Fruit fly (Drosophila melanogaster) whole organism, embryonic: Measurements from ENCODE around the gene Alp13.

Experiments
- Awh ChIP-seq: fragments of 200-800 bp; sonication (Bioruptor generic); IDR thresholded peaks from 2 replicates; pipeline ENCODE4, ENCODE4 v1.3.6; 2022; ENCODE audit warnings: missing biosample characterization, missing genetic modification characterization
- CG12391 ChIP-seq: fragments of 200-800 bp; sonication (Bioruptor generic); optimal IDR thresholded peaks from 3 replicates; lab custom pipeline; 2018; ENCODE audit warnings: missing biosample characterization, mild to moderate bottlenecking, missing genetic modification characterization, moderate library complexity
- CG13287 ChIP-seq: fragments of 200-800 bp; sonication (Bioruptor generic); IDR thresholded peaks from 2 replicates; pipeline ENCODE4 v1.3.6; 2022; ENCODE audit warnings: missing biosample characterization, missing genetic modification characterization; ENCODE audit not compliant: partially characterized antibody
- CG17568 ChIP-seq: fragments of 200-800 bp; sonication (Bioruptor generic); optimal IDR thresholded peaks from 2 replicates; lab custom pipeline; 2018; ENCODE audit warnings: missing biosample characterization, mild to moderate bottlenecking, missing genetic modification characterization, moderate library complexity
- CG17612 ChIP-seq: fragments of 200-800 bp; sonication (Bioruptor generic); IDR thresholded peaks from 2 replicates; pipeline ENCODE4 v1.3.6; 2022; ENCODE audit warnings: missing biosample characterization, missing genetic modification characterization
- CG2116 ChIP-seq: fragments of 200-800 bp; sonication (Bioruptor generic); optimal IDR thresholded peaks from 3 replicates; lab custom pipeline; 2018; ENCODE audit warnings: missing biosample characterization, mild to moderate bottlenecking, missing genetic modification characterization
- CG30403 ChIP-seq: fragments of 200-800 bp; sonication (Bioruptor generic); optimal IDR thresholded peaks from 3 replicates; lab custom pipeline; 2016; ENCODE audit warnings: missing biosample characterization, missing genetic modification characterization
- CG32532 ChIP-seq: fragments of 200-800 bp; sonication (Bioruptor generic); IDR thresholded peaks from 2 replicates; pipeline ENCODE4 v1.3.6; 2022; ENCODE audit warnings: missing biosample characterization, missing genetic modification characterization
- CG3281 ChIP-seq: fragments of 200-800 bp; sonication (Bioruptor generic); optimal IDR thresholded peaks from 3 replicates; lab custom pipeline; 2017; ENCODE audit warnings: missing biosample characterization, mild to moderate bottlenecking, missing genetic modification characterization
- CG4404 ChIP-seq: fragments of 200-800 bp; sonication (Bioruptor generic); IDR thresholded peaks from 2 replicates; pipeline ENCODE4 v1.3.6; 2022; ENCODE audit warnings: missing biosample characterization, missing genetic modification characterization
- CG4424 ChIP-seq: fragments of 200-800 bp; sonication (Bioruptor generic); optimal IDR thresholded peaks from 3 replicates; lab custom pipeline; 2016; ENCODE audit warnings: missing biosample characterization, missing genetic modification characterization
- CG6813 ChIP-seq: fragments of 200-800 bp; sonication (Bioruptor generic); optimal IDR thresholded peaks from 2 replicates; lab custom pipeline; 2017; ENCODE audit warnings: missing biosample characterization, missing genetic modification characterization, mild to moderate bottlenecking, moderate library complexity, missing genetic modification reagents
- CG7271 ChIP-seq: fragments of 200-800 bp; sonication (Bioruptor generic); optimal IDR thresholded peaks from 2 replicates; lab custom pipeline; 2018; ENCODE audit warnings: missing biosample characterization, mild to moderate bottlenecking, missing genetic modification characterization, moderate library complexity
- CG7556 ChIP-seq: fragments of 200-800 bp; sonication (Bioruptor generic); optimal IDR thresholded peaks from 2 replicates; lab custom pipeline; 2017; ENCODE audit warnings: missing biosample characterization, mild to moderate bottlenecking, missing genetic modification characterization
- CG8089 ChIP-seq: fragments of 200-800 bp; sonication (Bioruptor generic); optimal IDR thresholded peaks from 3 replicates; lab custom pipeline; 2016; ENCODE audit warnings: missing biosample characterization, missing genetic modification characterization
- D19B ChIP-seq: fragments of 200-800 bp; sonication (Bioruptor generic); optimal IDR thresholded peaks from 2 replicates; lab custom pipeline; 2017; ENCODE audit warnings: missing biosample characterization, mild to moderate bottlenecking, missing genetic modification characterization
- Dp ChIP-seq: fragments of 200-800 bp; sonication (Bioruptor generic); optimal IDR thresholded peaks from 2 replicates; lab custom pipeline; 2018; ENCODE audit warnings: missing biosample characterization, mild to moderate bottlenecking, missing genetic modification characterization, moderate library complexity
- Dref ChIP-seq: fragments of 200-800 bp; sonication (Bioruptor generic); IDR thresholded peaks from 2 replicates; pipeline ENCODE4 v1.3.6; 2022; ENCODE audit warnings: missing biosample characterization, missing genetic modification characterization
- GATAe ChIP-seq: fragments of 200-800 bp; sonication (Bioruptor generic); conservative IDR thresholded peaks from 2 replicates; pipeline ENCODE4 v1.3.6; 2022; ENCODE audit warnings: missing biosample characterization, missing genetic modification characterization
- Gug ChIP-seq: fragments of 200-800 bp; sonication (Bioruptor generic); IDR thresholded peaks from 4 replicates; pipeline ENCODE4 v1.3.6; 2022; ENCODE audit warnings: missing biosample characterization, missing genetic modification characterization
- HLH4C ChIP-seq: fragments of 200-800 bp; sonication (Bioruptor generic); IDR thresholded peaks from 3 replicates; pipeline ENCODE4 v1.3.6; 2022; ENCODE audit warnings: missing biosample characterization, missing genetic modification characterization; ENCODE audit not compliant: partially characterized antibody
- Hey ChIP-seq: fragments of 200-800 bp; sonication (Bioruptor generic); optimal IDR thresholded peaks from 3 replicates; lab custom pipeline; 2018; ENCODE audit warnings: missing biosample characterization, mild to moderate bottlenecking, missing genetic modification characterization
- Hr78 ChIP-seq, 2 experiments: fragments of 200-800 bp in 1 of 2; fragments of >200 bp in 1 of 2; sonication (Bioruptor generic) in 1 of 2; optimal IDR thresholded peaks; 2 replicates each; lab custom pipeline; 2017 to 2019; ENCODE audit warnings: missing biosample characterization in 2 of 2, missing genetic modification characterization in 2 of 2, mild to moderate bottlenecking in 1 of 2, moderate library complexity in 1 of 2
- Kr ChIP-seq: fragments of 200-800 bp; sonication (Bioruptor generic); optimal IDR thresholded peaks from 2 replicates; lab custom pipeline; 2017; ENCODE audit warnings: missing biosample characterization, mild to moderate bottlenecking, missing genetic modification characterization
- Lhr ChIP-seq: fragments of 200-800 bp; sonication (Bioruptor generic); optimal IDR thresholded peaks from 3 replicates; lab custom pipeline; 2017; ENCODE audit warnings: mild to moderate bottlenecking, missing biosample characterization, missing genetic modification reagents, missing genetic modification characterization
- MESR4 ChIP-seq: fragments of 200-800 bp; sonication (Bioruptor generic); optimal IDR thresholded peaks from 2 replicates; lab custom pipeline; 2018; ENCODE audit warnings: missing biosample characterization, mild to moderate bottlenecking, missing genetic modification characterization, moderate library complexity
- Med ChIP-seq: fragments of 200-800 bp; sonication (Bioruptor generic); peaks from one replicate; lab custom pipeline; 2016; ENCODE audit warnings: missing biosample characterization, missing genetic modification characterization, mild to moderate bottlenecking, inconsistent platforms, moderate library complexity
- Myb ChIP-seq: fragments of 200-800 bp; sonication (Bioruptor generic); optimal IDR thresholded peaks from 2 replicates; lab custom pipeline; 2016; ENCODE audit warnings: missing biosample characterization, missing genetic modification characterization
- NFAT ChIP-seq: fragments of 200-800 bp; sonication (Bioruptor generic); IDR thresholded peaks from 2 replicates; pipeline ENCODE4 v1.3.6; 2022; ENCODE audit warnings: missing biosample characterization, missing genetic modification characterization
- Nf-YC ChIP-seq: fragments of 200-800 bp; optimal IDR thresholded peaks from 3 replicates; lab custom pipeline; 2019; ENCODE audit warnings: missing biosample characterization, mild to moderate bottlenecking, missing genetic modification characterization, moderate library complexity
- Optix ChIP-seq: fragments of 200-800 bp; sonication (Bioruptor generic); IDR thresholded peaks from 3 replicates; pipeline ENCODE4 v1.3.6; 2022; ENCODE audit warnings: missing biosample characterization, missing genetic modification characterization
- Sry-δ ChIP-seq: fragments of 200-800 bp; sonication (Bioruptor generic); optimal IDR thresholded peaks from 2 replicates; lab custom pipeline; 2016; ENCODE audit warnings: missing biosample characterization, missing genetic modification characterization
- amos ChIP-seq: fragments of 200-800 bp; sonication (Bioruptor generic); IDR thresholded peaks from 2 replicates; pipeline ENCODE4 v1.3.6; 2022; ENCODE audit warnings: missing biosample characterization, missing genetic modification characterization; ENCODE audit not compliant: partially characterized antibody
- ci ChIP-seq: fragments of 200-800 bp; sonication (Bioruptor generic); IDR thresholded peaks from 3 replicates; pipeline ENCODE4 v1.3.6; 2022; ENCODE audit warnings: missing biosample characterization, missing genetic modification characterization
- exex ChIP-seq: fragments of 200-800 bp; sonication (Bioruptor generic); optimal IDR thresholded peaks from 4 replicates; lab custom pipeline; 2018; ENCODE audit warnings: missing biosample characterization, mild to moderate bottlenecking, missing genetic modification characterization, moderate library complexity
- fd3F ChIP-seq: fragments of 200-800 bp; sonication (Bioruptor generic); optimal IDR thresholded peaks from 2 replicates; lab custom pipeline; 2018; ENCODE audit warnings: missing biosample characterization, mild to moderate bottlenecking, missing genetic modification characterization, moderate library complexity
- grn ChIP-seq: fragments of 200-800 bp; sonication (Bioruptor generic); optimal IDR thresholded peaks from 3 replicates; lab custom pipeline; 2017; ENCODE audit warnings: missing biosample characterization, missing genetic modification characterization
- ind ChIP-seq: fragments of 200-800 bp; sonication (Bioruptor generic); optimal IDR thresholded peaks from 3 replicates; lab custom pipeline; 2016; ENCODE audit warnings: missing biosample characterization, missing genetic modification characterization
- nmo ChIP-seq: fragments of 200-800 bp; sonication (Bioruptor generic); optimal IDR thresholded peaks from 2 replicates; lab custom pipeline; 2018; ENCODE audit warnings: missing biosample characterization, mild to moderate bottlenecking, missing genetic modification characterization, moderate library complexity
- pb ChIP-seq: fragments of 200-800 bp; sonication (Bioruptor generic); optimal IDR thresholded peaks from 3 replicates; lab custom pipeline; 2016; ENCODE audit warnings: missing biosample characterization, missing genetic modification characterization
- phol ChIP-seq: fragments of 200-800 bp; sonication (Bioruptor generic); optimal IDR thresholded peaks from 3 replicates; lab custom pipeline; 2018; ENCODE audit warnings: missing biosample characterization, mild to moderate bottlenecking, missing genetic modification characterization, moderate library complexity
- sd ChIP-seq: fragments of 200-800 bp; sonication (Bioruptor generic); optimal IDR thresholded peaks from 3 replicates; lab custom pipeline; 2018; ENCODE audit warnings: missing biosample characterization, mild to moderate bottlenecking, missing genetic modification characterization, moderate library complexity
- sens ChIP-seq: fragments of 200-800 bp; sonication (Bioruptor generic); peaks from one replicate; lab custom pipeline; 2016; ENCODE audit warnings: missing biosample characterization, missing genetic modification characterization
- seq ChIP-seq: fragments of 200-800 bp; sonication (Bioruptor generic); IDR thresholded peaks from 2 replicates; pipeline ENCODE4 v1.3.6; 2022; ENCODE audit warnings: missing biosample characterization, missing genetic modification characterization
- slou ChIP-seq: fragments of 200-800 bp; sonication (Bioruptor generic); optimal IDR thresholded peaks from 3 replicates; lab custom pipeline; 2016; ENCODE audit warnings: missing biosample characterization, missing genetic modification characterization
- sqz ChIP-seq: fragments of 200-800 bp; sonication (Bioruptor generic); optimal IDR thresholded peaks from 3 replicates; lab custom pipeline; 2018; ENCODE audit warnings: missing biosample characterization, mild to moderate bottlenecking, missing genetic modification characterization
- stwl ChIP-seq: fragments of 200-800 bp; sonication (Bioruptor generic); optimal IDR thresholded peaks from 3 replicates; lab custom pipeline; 2018; ENCODE audit warnings: missing biosample characterization, mild to moderate bottlenecking, missing genetic modification characterization, moderate library complexity
- zen ChIP-seq: fragments of 200-800 bp; sonication (Bioruptor generic); optimal IDR thresholded peaks from 3 replicates; lab custom pipeline; 2018; ENCODE audit warnings: missing biosample characterization, mild to moderate bottlenecking, missing genetic modification characterization, moderate library complexity

Gene Alp13

DNA sequence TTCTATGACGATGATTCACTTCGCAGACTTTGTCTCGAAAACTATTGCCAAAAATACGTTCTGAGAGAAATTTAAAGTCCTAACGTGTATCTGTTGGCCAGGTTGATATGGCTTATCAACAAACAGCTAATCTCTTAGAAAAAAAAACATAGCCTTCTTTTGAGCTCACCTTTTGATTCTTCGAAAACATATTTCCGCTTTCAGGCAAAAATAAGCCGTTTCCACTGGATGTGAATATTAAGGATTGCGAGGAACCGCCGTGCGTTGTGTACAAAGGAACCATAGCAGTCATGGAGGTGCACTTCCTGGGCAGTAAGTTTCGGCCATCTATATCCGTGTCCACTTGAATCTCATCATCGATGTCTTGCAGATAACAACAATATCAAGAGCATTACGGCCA lies 21.6 kb downstream of the Alp13 start (continued):
- TF ChIP-seq sqz (GFP tag; lab: Kevin White, UChicago) (no peak), MESR4 (GFP tag; lab: Kevin White, UChicago) (no peak), Nf-YC (tag; lab: Kevin White, UChicago) (no peak), HLH4C (GFP tag; lab: Robert Waterston, UW) (no peak), slou (no peak), CG32532 (GFP tag; lab: Robert Waterston, UW) (no peak), seq (GFP tag; lab: Robert Waterston, UW) (no peak), Kr (GFP tag; lab: Kevin White, UChicago) (no peak), zen (tag; lab: Kevin White, UChicago) (peak; percentile 17), nmo (no peak), ci (GFP tag; lab: Robert Waterston, UW) (0 out of 3 replicates have a peak, but pooled peaks have one; percentile 32), CG30403 (no peak), CG6813 (GFP tag; lab: Kevin White, UChicago) (no peak), Med (GFP tag; lab: Kevin White, UChicago) (peak; percentile 76), CG17612 (GFP tag; lab: Robert Waterston, UW) (no peak), CG17568 (no peak)

DNA sequence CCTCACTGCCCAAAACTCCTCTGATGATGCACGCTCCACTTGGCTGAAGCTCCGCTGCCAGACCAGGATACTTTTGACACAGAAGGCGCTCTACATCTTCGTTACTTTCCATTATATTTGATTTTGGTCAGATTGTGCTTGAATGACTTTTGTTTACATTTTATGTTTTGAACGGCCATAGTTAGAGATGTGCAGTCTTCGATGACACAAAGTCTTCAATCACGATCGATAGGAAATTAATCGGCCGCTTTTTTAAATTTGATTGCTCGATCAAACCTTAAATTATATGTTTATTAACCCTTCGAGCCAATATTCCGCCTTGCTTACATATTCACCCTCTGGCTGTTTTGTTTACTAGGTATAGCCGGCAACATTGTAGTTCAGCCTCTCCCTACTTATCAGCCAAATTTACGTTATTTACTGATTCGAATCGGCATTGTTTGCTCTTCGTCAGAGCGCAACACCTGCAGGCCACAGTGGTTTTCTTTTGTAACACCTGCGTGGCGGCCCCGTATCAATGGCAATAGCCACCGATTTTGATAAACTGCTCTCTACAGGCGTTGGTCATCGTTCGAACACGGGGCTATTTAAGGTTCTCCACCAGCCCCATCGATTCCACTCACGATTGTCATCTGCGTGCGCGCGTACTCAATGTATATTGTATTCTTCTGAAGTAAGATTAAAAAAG lies 22.3 kb downstream of the Alp13 start, which contains the start of the genes Fancl and Npc2e:
Gene Fancl, minus strand, starts transcription at position 175 of the 688 bp plus-strand sequence.
Gene Npc2e, plus strand, starts transcription at position 638 of the 688 bp plus-strand sequence.
- TF ChIP-seq sqz (GFP tag; lab: Kevin White, UChicago), result no peak
- peak; percentile 79 for TF ChIP-seq Sry-δ (GFP tag; lab: Kevin White, UChicago)
- TF ChIP-seq CG12391 (tag; lab: Kevin White, UChicago), result no peak
- peak; percentile 69 for TF ChIP-seq Dref (GFP tag; lab: Robert Waterston, UW)
- TF ChIP-seq CG8089, result no peak
- no peak for TF ChIP-seq Optix
- no peak for TF ChIP-seq Gug (GFP tag; lab: Robert Waterston, UW)
- TF ChIP-seq Myb (GFP tag; lab: Kevin White, UChicago), result peak; percentile 29
- 0 out of 2 replicates have a peak, but pooled peaks have one; percentile 24 for TF ChIP-seq amos (GFP tag; lab: Robert Waterston, UW)
- TF ChIP-seq pb, result no peak
- peak; percentile 54 for TF ChIP-seq Hey (tag; lab: Kevin White, UChicago)
- TF ChIP-seq Lhr (GFP tag; lab: Kevin White, UChicago), result peak; percentile 6
- no peak for TF ChIP-seq CG4404 (GFP tag; lab: Robert Waterston, UW)
- peak; percentile 35 for TF ChIP-seq CG2116
- peak; percentile 44 for TF ChIP-seq stwl
- no peak for TF ChIP-seq D19B (GFP tag; lab: Kevin White, UChicago)
- TF ChIP-seq Hr78 (GFP tag; optimal IDR thresholded peaks at IDR 0.05; lab: Kevin White, UChicago), result no peak
- peak; percentile 16 for TF ChIP-seq sens
- no peak for TF ChIP-seq sd (tag; lab: Kevin White, UChicago)
- TF ChIP-seq Awh (GFP tag; lab: Robert Waterston, UW), result no peak
- no peak for TF ChIP-seq fd3F (GFP tag; lab: Kevin White, UChicago)
- no peak for TF ChIP-seq GATAe (GFP tag; lab: Robert Waterston, UW)
- peak; percentile 16 for TF ChIP-seq exex (tag; lab: Kevin White, UChicago)
- peak; percentile 68 for TF ChIP-seq CG13287 (GFP tag; lab: Robert Waterston, UW)
- no peak for TF ChIP-seq ind (GFP tag; lab: Kevin White, UChicago)
- peak; percentile 84 for TF ChIP-seq Dp
- TF ChIP-seq NFAT (GFP tag; lab: Robert Waterston, UW), result no peak
- TF ChIP-seq HLH4C (GFP tag; lab: Robert Waterston, UW), result 0 out of 3 replicates have a peak, but pooled peaks have one; percentile 47
- TF ChIP-seq CG3281 (GFP tag; lab: Kevin White, UChicago), result no peak
- TF ChIP-seq CG7271 (tag; lab: Kevin White, UChicago), result no peak
- TF ChIP-seq CG4424 (GFP tag; lab: Kevin White, UChicago), result no peak
- TF ChIP-seq CG7556 (GFP tag; lab: Kevin White, UChicago), result no peak
- peak; percentile 80 for TF ChIP-seq phol (tag; lab: Kevin White, UChicago)
- peak; percentile 37 for TF ChIP-seq grn
